Worm (Caenorhabditis elegans) whole organism, young adult: Measurements from ENCODE around the gene C54G7.1.
A peak's percentile ranks its signal among the peaks of the same experiment; 100 is the strongest.

Experiments
- B0019.2 ChIP-seq: fragments of 200-800 bp; sonication (Bioruptor generic); conservative IDR thresholded peaks from 2 replicates; pipeline ENCODE4 v1.3.6; 2022; ENCODE audit warnings: missing genetic modification reagents, missing genetic modification characterization, missing compliant biosample characterization
- B0035.1 ChIP-seq: sonication (generic microtip); optimal IDR thresholded peaks from 2 replicates; lab custom pipeline; 2016; ENCODE audit warnings: missing genetic modification characterization, mild to moderate bottlenecking, missing compliant biosample characterization, missing genotype, missing genetic modification reagents
- F33H1.4 ChIP-seq: fragments of 200-800 bp; sonication (Bioruptor generic); IDR thresholded peaks from 2 replicates; pipeline ENCODE4 v1.3.6; 2022; ENCODE audit warnings: missing genetic modification reagents, missing genetic modification characterization, missing compliant biosample characterization
- F55B11.4 ChIP-seq: sonication (generic microtip); optimal IDR thresholded peaks from 2 replicates; lab custom pipeline; 2016; ENCODE audit warnings: missing compliant biosample characterization, missing genetic modification characterization, borderline replicate concordance; ENCODE audit not compliant: insufficient read depth
- F57C9.4 ChIP-seq: sonication (generic microtip); optimal IDR thresholded peaks from 2 replicates; lab custom pipeline; 2017; ENCODE audit warnings: mild to moderate bottlenecking, missing genetic modification characterization, missing compliant biosample characterization
- K12H6.12 ChIP-seq: fragments of 200-800 bp; sonication (Bioruptor generic); optimal IDR thresholded peaks from 2 replicates; lab custom pipeline; 2018; ENCODE audit warnings: mild to moderate bottlenecking, missing genetic modification characterization, missing compliant biosample characterization
- Y53F4B.3 ChIP-seq: fragments of 200-800 bp; sonication (Bioruptor generic); IDR thresholded peaks from 2 replicates; pipeline ENCODE4 v1.3.6; 2022; ENCODE audit warnings: missing genetic modification reagents, missing genetic modification characterization, missing compliant biosample characterization
- ama-1 ChIP-seq, 3 experiments: fragments of 150-350 bp in 1 of 3; sonication (generic microtip) in 2 of 3; optimal IDR thresholded peaks; 2 replicates each; lab custom pipeline; 2014 to 2018; ENCODE audit warnings: missing biosample characterization in 2 of 3, missing genetic modification characterization in 2 of 3, missing genetic modification reagents in 2 of 3
- attf-5 ChIP-seq: fragments of 200-800 bp; sonication (Bioruptor generic); optimal IDR thresholded peaks from 2 replicates; lab custom pipeline; 2018; ENCODE audit warnings: mild to moderate bottlenecking, missing genetic modification characterization, missing compliant biosample characterization
- bed-2 ChIP-seq: fragments of 200-800 bp; sonication (Bioruptor generic); IDR thresholded peaks from 2 replicates; pipeline ENCODE4 v1.3.6; 2022; ENCODE audit warnings: missing genetic modification reagents, missing genetic modification characterization, missing compliant biosample characterization
- cebp-2 ChIP-seq: fragments of 200-800 bp; sonication (Bioruptor generic); IDR thresholded peaks from 2 replicates; pipeline ENCODE4 v1.3.6; 2022; ENCODE audit warnings: missing genetic modification characterization, missing compliant biosample characterization
- ceh-58 ChIP-seq: fragments of 200-800 bp; sonication (Bioruptor generic); IDR thresholded peaks from 2 replicates; pipeline ENCODE4 v1.3.6; 2022; ENCODE audit warnings: missing genetic modification characterization, missing compliant biosample characterization
- ceh-79 ChIP-seq: sonication (generic microtip); optimal IDR thresholded peaks from 2 replicates; lab custom pipeline; 2017; ENCODE audit warnings: mild to moderate bottlenecking, missing genetic modification characterization, missing compliant biosample characterization
- ceh-91 ChIP-seq: fragments of 200-800 bp; sonication (Bioruptor generic); IDR thresholded peaks from 2 replicates; pipeline ENCODE4 v1.3.6; 2022; ENCODE audit warnings: missing genetic modification reagents, missing genetic modification characterization, missing compliant biosample characterization
- egrh-3 ChIP-seq: fragments of 200-800 bp; sonication (Bioruptor generic); IDR thresholded peaks from 2 replicates; pipeline ENCODE4 v1.3.6; 2022; ENCODE audit warnings: missing genetic modification reagents, missing genetic modification characterization, missing compliant biosample characterization
- ekl-4 ChIP-seq: fragments of 200-800 bp; sonication (Bioruptor generic); IDR thresholded peaks from 2 replicates; pipeline ENCODE4 v1.3.6; 2022; ENCODE audit warnings: missing genetic modification reagents, missing genetic modification characterization, missing compliant biosample characterization
- ets-4 ChIP-seq: fragments of 200-800 bp; sonication (Bioruptor generic); optimal IDR thresholded peaks from 2 replicates; lab custom pipeline; 2018; ENCODE audit warnings: mild to moderate bottlenecking, missing genetic modification characterization, missing compliant biosample characterization
- hlh-26 ChIP-seq: fragments of 200-800 bp; sonication (Bioruptor generic); conservative IDR thresholded peaks from 2 replicates; pipeline ENCODE4 v1.3.6; 2022; ENCODE audit warnings: missing genetic modification reagents, missing genetic modification characterization, missing compliant biosample characterization
- hsf-1 ChIP-seq: fragments of 200-800 bp; sonication (Bioruptor generic); IDR thresholded peaks from 2 replicates; pipeline ENCODE4 v1.3.6; 2022; ENCODE audit warnings: missing genetic modification reagents, missing genetic modification characterization, missing compliant biosample characterization
- madf-10 ChIP-seq: sonication (generic microtip); optimal IDR thresholded peaks from 2 replicates; lab custom pipeline; 2016; ENCODE audit warnings: mild to moderate bottlenecking, missing genetic modification characterization, missing compliant biosample characterization
- nhr-80 ChIP-seq: sonication (generic microtip); optimal IDR thresholded peaks from 2 replicates; lab custom pipeline; 2016; ENCODE audit warnings: missing genetic modification characterization, missing compliant biosample characterization
- repo-1 ChIP-seq: sonication (generic microtip); optimal IDR thresholded peaks from 2 replicates; lab custom pipeline; 2017; ENCODE audit warnings: mild to moderate bottlenecking, missing genetic modification characterization, missing compliant biosample characterization
- snpc-1.1 ChIP-seq: sonication (generic microtip); optimal IDR thresholded peaks from 2 replicates; lab custom pipeline; 2017; ENCODE audit warnings: missing genetic modification characterization, mild to moderate bottlenecking, missing compliant biosample characterization, antibody characterized with exemption, moderate library complexity, missing genotype, missing genetic modification reagents; ENCODE audit not compliant: insufficient read depth
- snpc-4 ChIP-seq, 5 experiments: fragments of 150-350 bp in 1 of 5; sonication (generic microtip) in 4 of 5; optimal IDR thresholded peaks; 2 replicates each; lab custom pipeline; 2014 to 2018; ENCODE audit warnings: missing genetic modification characterization in 5 of 5, missing biosample characterization in 3 of 5, antibody characterized with exemption in 2 of 5, mild to moderate bottlenecking in 2 of 5, missing compliant biosample characterization in 2 of 5, missing genotype in 2 of 5, moderate library complexity in 2 of 5, missing genetic modification reagents in 1 of 5
- tbp1 ChIP-seq: fragments of 200-800 bp; sonication (Bioruptor generic); optimal IDR thresholded peaks from 2 replicates; lab custom pipeline; 2018; ENCODE audit warnings: mild to moderate bottlenecking, missing genetic modification characterization, missing compliant biosample characterization
- tbx-9 ChIP-seq: sonication (generic microtip); optimal IDR thresholded peaks from 2 replicates; lab custom pipeline; 2016; ENCODE audit warnings: borderline replicate concordance, missing genetic modification characterization, inconsistent platforms, missing compliant biosample characterization

The C54G7.1 gene

ce11 chrX:5524260-5524659, 19.5 kb upstream of the C54G7.1 start:
- TF ChIP-seq B0035.1 (tag; lab: Kevin White, UChicago) (no peak), cebp-2 (GFP tag; lab: Robert Waterston, UW) (no peak), nhr-80 (tag; lab: Kevin White, UChicago) (peak; percentile 82)

- no peak for TF ChIP-seq tbp1 (GFP tag; lab: Kevin White, UChicago)
- TF ChIP-seq, all 124 proteins: peak for 0
These were observed 5.3 kb upstream of the C54G7.1 start, which contains the start of gene lgx-1 for ce11 chrX:5538416-5538815. Gene lgx-1, minus strand, starts transcription at chrX:5538516.

- TF ChIP-seq ceh-91 (no peak), snpc-4 (GFP tag; optimal IDR thresholded peaks at IDR 0.05; lab: Kevin White, UChicago) (peak; percentile 18), snpc-4 (tag; optimal IDR thresholded peaks at IDR 0.05; lab: Kevin White, UChicago) (peak in 2 of 4 experiments; percentile 50 to 69), hsf-1 (GFP tag; lab: Robert Waterston, UW) (no peak), cebp-2 (GFP tag; lab: Robert Waterston, UW) (no peak), snpc-1.1 (peak; percentile 84)
These were observed 4.1 kb downstream of the C54G7.1 start for ce11 chrX:5547828-5548227.

- TF ChIP-seq ama-1 (optimal IDR thresholded peaks at IDR 0.05; lab: Kevin White, UChicago) (no peak), ama-1 (GFP tag; optimal IDR thresholded peaks at IDR 0.05; lab: Kevin White, UChicago) (no peak), cebp-2 (GFP tag; lab: Robert Waterston, UW) (no peak), madf-10 (tag; lab: Kevin White, UChicago) (no peak), F33H1.4 (GFP tag; lab: Robert Waterston, UW) (no peak), ceh-58 (GFP tag; lab: Robert Waterston, UW) (no peak), ceh-79 (tag; lab: Kevin White, UChicago) (no peak)
These were observed 8.9 kb downstream of the C54G7.1 start, which contains the start of gene ifta-1 for ce11 chrX:5552652-5553051. Gene ifta-1, minus strand, starts transcription at chrX:5552752.

ce11 chrX:5555055-5555629, 11.4 kb downstream of the C54G7.1 start:
- TF ChIP-seq hlh-26 (GFP tag; lab: Robert Waterston, UW) (no peak), ets-4 (no peak), attf-5 (GFP tag; lab: Kevin White, UChicago) (no peak), repo-1 (tag; lab: Kevin White, UChicago) (no peak), B0019.2 (no peak), K12H6.12 (tag; lab: Kevin White, UChicago) (no peak), bed-2 (GFP tag; lab: Robert Waterston, UW) (no peak), F55B11.4 (no peak), Y53F4B.3 (GFP tag; lab: Robert Waterston, UW) (no peak), ekl-4 (no peak)

- TF ChIP-seq tbx-9 (tag; lab: Kevin White, UChicago): no peak
- TF ChIP-seq F57C9.4 (tag; lab: Kevin White, UChicago): no peak
- TF ChIP-seq cebp-2 (GFP tag; lab: Robert Waterston, UW): no peak
- no peak for TF ChIP-seq repo-1 (tag; lab: Kevin White, UChicago)
- no peak for TF ChIP-seq egrh-3
These were observed 14.2 kb downstream of the C54G7.1 start, which contains the start of gene C38C5.1 for ce11 chrX:5557966-5558365. Gene C38C5.1, plus strand, starts transcription at chrX:5558055.

- TF ChIP-seq B0035.1 (tag; lab: Kevin White, UChicago): no peak
These were observed 21.7 kb downstream of the C54G7.1 start for ce11 chrX:5565478-5565877.
